Worm (Caenorhabditis elegans): ENCODE data around the gene F26G1.10.

DNA sequence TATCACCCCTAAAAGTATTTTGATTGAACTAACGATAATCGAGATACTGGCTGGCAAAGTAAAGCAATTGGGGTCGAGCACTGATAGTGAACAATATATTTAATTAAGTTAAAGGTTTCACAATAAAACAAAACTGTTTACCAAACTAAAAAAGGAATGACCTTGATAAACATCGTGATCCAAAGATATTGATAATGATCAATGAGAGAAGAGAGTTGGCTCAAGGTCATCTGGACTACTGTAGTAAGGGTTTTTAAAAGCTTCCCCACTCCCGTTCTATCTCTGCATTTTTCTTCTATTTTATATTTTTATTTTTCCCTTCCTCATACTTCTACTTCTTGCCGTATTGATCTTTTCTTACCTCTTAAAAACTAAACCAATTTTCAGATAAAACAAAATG lies 24.6 kb upstream of the F26G1.10 start, which contains the start of gene F41C3.2:
- no peak for TF ChIP-seq C06A6.2 (GFP tag; conservative IDR thresholded peaks at IDR 0.05)
- TF ChIP-seq snpc-4 (GFP tag; optimal IDR thresholded peaks at IDR 0.05): no peak
- no peak for TF ChIP-seq snpc-4 (tag; optimal IDR thresholded peaks at IDR 0.05)
- TF ChIP-seq ama-1 (optimal IDR thresholded peaks at IDR 0.05): no peak
- TF ChIP-seq ama-1 (GFP tag; optimal IDR thresholded peaks at IDR 0.05): no peak
- TF ChIP-seq dpff-1 (tag; optimal IDR thresholded peaks at IDR 0.05): no peak
- TF ChIP-seq nfyb-1 (GFP tag; IDR thresholded peaks at IDR 0.05): no peak
- no peak for TF ChIP-seq die-1 (tag; optimal IDR thresholded peaks at IDR 0.05)
